Worm (Caenorhabditis elegans): Measurements from ENCODE around the gene W04G3.11.

Gene W04G3.11

DNA sequence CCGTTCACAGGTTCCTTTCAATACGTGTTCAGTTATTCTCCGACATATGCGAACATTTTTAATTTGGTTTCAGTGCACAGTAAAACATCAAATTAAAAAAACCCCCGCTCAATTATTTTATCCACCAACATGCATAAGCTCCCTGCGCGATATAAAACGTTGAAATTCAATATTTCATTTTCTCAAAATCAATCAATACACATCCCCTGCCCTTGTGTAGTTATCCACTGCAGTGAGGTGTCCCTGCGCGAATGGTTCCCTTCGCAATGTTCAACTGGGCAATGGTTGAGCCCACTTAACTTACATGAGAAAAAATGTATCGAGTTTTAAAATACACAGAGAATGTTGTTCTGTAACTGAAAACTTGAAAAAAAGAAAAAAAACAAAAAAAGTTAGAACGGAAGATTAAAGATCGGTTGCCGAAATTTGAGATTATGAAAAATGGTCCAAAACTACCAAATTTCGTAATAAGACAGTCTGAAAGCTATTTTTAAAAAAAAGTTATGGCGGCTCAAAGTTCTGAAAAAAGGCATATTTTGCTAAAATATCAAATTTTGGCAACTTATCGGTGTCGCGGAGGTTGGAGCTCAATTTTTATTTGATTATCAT lies 5.1 kb downstream of the W04G3.11 start (continued):
- TF ChIP-seq lsy-27 (tag; optimal IDR thresholded peaks at IDR 0.05; ENCODE audit: borderline replicate concordance, insufficient read depth) (no peak), ceh-27 (GFP tag; optimal IDR thresholded peaks at IDR 0.05) (peak; percentile 100), egrh-3 (GFP tag; IDR thresholded peaks at IDR 0.05) (no peak; the same call in none of the 2 replicates), zfh-2 (GFP tag; conservative IDR thresholded peaks at IDR 0.05) (no peak), F57A8.1 (GFP tag; optimal IDR thresholded peaks at IDR 0.05) (peak; percentile 96), rec-8 (tag; optimal IDR thresholded peaks at IDR 0.05) (peak; percentile 57 to 74), nfyb-1 (GFP tag; IDR thresholded peaks at IDR 0.05) (peak; percentile 99), F57C9.4 (tag; optimal IDR thresholded peaks at IDR 0.05) (peak; percentile 89), bed-2 (GFP tag; IDR thresholded peaks at IDR 0.05) (peak; percentile 88), akir-1 (GFP tag; optimal IDR thresholded peaks at IDR 0.05) (peak; percentile 95), efl-1 (GFP tag; optimal IDR thresholded peaks at IDR 0.05) (no peak), egl-18 (GFP tag; IDR thresholded peaks at IDR 0.05) (peak; percentile 98), T26A5.8 (tag; optimal IDR thresholded peaks at IDR 0.05) (peak; percentile 72), unc-130 (GFP tag; optimal IDR thresholded peaks at IDR 0.05) (peak; percentile 45), gei-17 (GFP tag; optimal IDR thresholded peaks at IDR 0.05) (peak; percentile 99), ama-1 (optimal IDR thresholded peaks at IDR 0.05) (no peak), ama-1 (GFP tag; optimal IDR thresholded peaks at IDR 0.05) (peak in 1 of 2 experiments; percentile 93), snpc-1.3 (tag; optimal IDR thresholded peaks at IDR 0.05; ENCODE audit: insufficient read depth) (peak; percentile 35), athp-1 (tag; optimal IDR thresholded peaks at IDR 0.05) (peak; percentile 82), ceh-79 (tag; optimal IDR thresholded peaks at IDR 0.05) (peak; percentile 89), ztf-26 (tag; optimal IDR thresholded peaks at IDR 0.05) (peak; percentile 100), bed-1 (GFP tag; IDR thresholded peaks at IDR 0.05) (peak; percentile 96), K11D2.4 (GFP tag; IDR thresholded peaks at IDR 0.05) (peak; percentile 100), hlh-12 (tag; optimal IDR thresholded peaks at IDR 0.05) (peak; percentile 70), dpl-1 (GFP tag; optimal IDR thresholded peaks at IDR 0.05) (no peak), sdz-38 (tag; optimal IDR thresholded peaks at IDR 0.05) (no peak), madf-10 (tag; optimal IDR thresholded peaks at IDR 0.05) (peak; percentile 97), F22D6.2 (tag; optimal IDR thresholded peaks at IDR 0.05) (peak; percentile 97), ccch-3 (GFP tag; optimal IDR thresholded peaks at IDR 0.05) (peak; percentile 96), F10E7.11 (tag; optimal IDR thresholded peaks at IDR 0.05) (peak; percentile 99), let-526 (GFP tag; IDR thresholded peaks at IDR 0.05) (peak; percentile 93), nhr-80 (tag; optimal IDR thresholded peaks at IDR 0.05) (peak; percentile 98), atf-7 (tag; optimal IDR thresholded peaks at IDR 0.05) (peak; percentile 99), Y67H2A.10 (GFP tag; conservative IDR thresholded peaks at IDR 0.05) (0 out of 2 replicates have a peak, but pooled peaks have one; percentile 20)

ce11 chrX:11095480-11095879 lies 6.5 kb downstream of the W04G3.11 start:
- no peak for TF ChIP-seq B0019.2 (GFP tag; conservative IDR thresholded peaks at IDR 0.05)
- peak; percentile 72 for TF ChIP-seq lin-54 (GFP tag; optimal IDR thresholded peaks at IDR 0.05)
- TF ChIP-seq dox-1 (GFP tag; IDR thresholded peaks at IDR 0.05), result peak; percentile 92
- peak; percentile 45 for TF ChIP-seq nhr-80 (tag; optimal IDR thresholded peaks at IDR 0.05)
- TF ChIP-seq lir-1 (GFP tag; conservative IDR thresholded peaks at IDR 0.05), result peak; percentile 84
- TF ChIP-seq F39B2.1 (GFP tag; IDR thresholded peaks at IDR 0.05), result peak; percentile 70; the same call in 1 of the 2 replicates
- 0 out of 2 replicates have a peak, but pooled peaks have one; percentile 17 for TF ChIP-seq ztf-28 (GFP tag; IDR thresholded peaks at IDR 0.05)
- TF ChIP-seq ztf-3 (GFP tag; optimal IDR thresholded peaks at IDR 0.05), result peak; percentile 12
- peak; percentile 61 for TF ChIP-seq nhr-27 (tag; optimal IDR thresholded peaks at IDR 0.05)
- TF ChIP-seq aptf-2 (GFP tag; conservative IDR thresholded peaks at IDR 0.05), result 0 out of 2 replicates have a peak, but pooled peaks have one; percentile 48
- TF ChIP-seq ceh-58 (GFP tag; IDR thresholded peaks at IDR 0.05), result 0 out of 2 replicates have a peak, but pooled peaks have one; percentile 75
- TF ChIP-seq F57A8.1 (GFP tag; optimal IDR thresholded peaks at IDR 0.05), result no peak
- TF ChIP-seq gei-17 (GFP tag; optimal IDR thresholded peaks at IDR 0.05), result peak; percentile 80
- TF ChIP-seq ztf-25 (GFP tag; IDR thresholded peaks at IDR 0.05), result peak; percentile 88; the same call in 1 of the 2 replicates
- no peak; the same call in 1 of the 2 replicates for TF ChIP-seq aptf-3 (GFP tag; IDR thresholded peaks at IDR 0.05)
- TF ChIP-seq attf-3 (GFP tag; conservative IDR thresholded peaks at IDR 0.05), result 0 out of 2 replicates have a peak, but pooled peaks have one; percentile 30
- peak; percentile 83 for TF ChIP-seq lin-26 (GFP tag; IDR thresholded peaks at IDR 0.05)
- TF ChIP-seq hlh-12 (tag; optimal IDR thresholded peaks at IDR 0.05), result no peak
- TF ChIP-seq bed-2 (GFP tag; IDR thresholded peaks at IDR 0.05), result 0 out of 2 replicates have a peak, but pooled peaks have one; percentile 58
- peak; percentile 80; the same call in 1 of the 2 replicates for TF ChIP-seq nfyb-1 (GFP tag; IDR thresholded peaks at IDR 0.05)
